Worm (Caenorhabditis elegans): Measurements from ENCODE around the gene R13A1.10.
A peak's percentile ranks its signal among the peaks of the same experiment; 100 is the strongest.

Gene R13A1.10

DNA sequence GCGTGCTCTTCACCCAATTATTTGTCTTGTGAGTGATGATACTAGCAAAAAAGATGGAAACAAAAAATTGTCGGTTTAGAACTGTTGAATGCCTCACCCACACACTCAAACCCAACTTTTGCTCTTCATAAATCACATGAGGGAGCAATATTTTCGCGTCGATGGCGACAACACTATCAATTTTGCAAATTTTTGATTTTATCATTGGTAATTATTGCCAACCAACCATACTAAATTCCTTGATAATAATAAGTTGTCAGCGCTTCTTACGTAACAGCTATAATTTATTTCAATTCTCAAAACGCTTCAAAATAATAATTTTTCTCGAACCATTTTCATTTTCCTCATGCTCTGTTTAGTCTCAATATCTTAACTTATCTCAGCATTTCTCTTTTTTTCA is 14.2 kb downstream of the R13A1.10 start:
- TF ChIP-seq rbr-2 (tag; optimal IDR thresholded peaks at IDR 0.05) (no peak), F10B5.3 (tag; optimal IDR thresholded peaks at IDR 0.05) (no peak), lin-29 (GFP tag; IDR thresholded peaks at IDR 0.05) (no peak), lin-15B (tag; optimal IDR thresholded peaks at IDR 0.05) (no peak), nhr-25 (tag; optimal IDR thresholded peaks at IDR 0.05; ENCODE audit: borderline replicate concordance, insufficient read depth) (no peak), gei-8 (GFP tag; optimal IDR thresholded peaks at IDR 0.05) (no peak), mep-1 (tag; optimal IDR thresholded peaks at IDR 0.05) (no peak), Y48G9A.11 (GFP tag; IDR thresholded peaks at IDR 0.05) (no peak), skn-1 (tag; optimal IDR thresholded peaks at IDR 0.05) (no peak), zip-2 (tag; optimal IDR thresholded peaks at IDR 0.05) (no peak), ctbp-1 (GFP tag; IDR thresholded peaks at IDR 0.05) (no peak), mxl-2 (GFP tag; conservative IDR thresholded peaks at IDR 0.05) (no peak), unc-130 (GFP tag; optimal IDR thresholded peaks at IDR 0.05) (no peak), daf-16 (GFP tag; optimal IDR thresholded peaks at IDR 0.05) (no peak), daf-16 (tag; optimal IDR thresholded peaks at IDR 0.05) (peak; percentile 50), spr-1 (tag; optimal IDR thresholded peaks at IDR 0.05) (no peak), lin-39 (tag; optimal IDR thresholded peaks at IDR 0.05) (no peak), nhr-42 (GFP tag; IDR thresholded peaks at IDR 0.05) (no peak), pqm-1 (tag; optimal IDR thresholded peaks at IDR 0.05) (peak; percentile 58)

DNA sequence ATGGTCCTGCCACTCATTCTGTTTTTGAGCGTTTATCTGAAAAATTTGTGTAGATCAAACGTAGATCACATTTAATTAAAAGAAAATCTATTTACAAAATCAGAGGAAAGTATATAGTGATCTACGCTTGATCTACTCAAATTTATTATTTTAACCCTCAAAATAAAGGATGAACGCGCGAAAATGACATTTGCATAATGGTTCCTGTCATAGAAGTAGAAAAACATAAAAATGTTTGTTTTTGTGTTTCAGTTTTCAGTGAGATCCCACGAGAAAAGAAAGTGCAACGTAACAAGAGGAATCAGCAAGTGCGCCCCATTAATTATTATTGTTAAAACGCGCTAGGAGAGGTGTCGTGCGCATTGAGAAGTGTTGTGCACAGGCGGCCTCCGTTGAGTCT is 15.7 kb downstream of the R13A1.10 start:
- TF ChIP-seq nhr-28 (tag; optimal IDR thresholded peaks at IDR 0.05) (no peak), set-16 (GFP tag; IDR thresholded peaks at IDR 0.05) (no peak), lin-39 (tag; optimal IDR thresholded peaks at IDR 0.05) (no peak), daf-19 (GFP tag; conservative IDR thresholded peaks at IDR 0.05) (no peak), unc-62 (GFP tag; optimal IDR thresholded peaks at IDR 0.05 in 1 of 2) (peak in 1 of 2 experiments; percentile 54), unc-62 (tag; optimal IDR thresholded peaks at IDR 0.05) (no peak), dmd-8 (GFP tag; IDR thresholded peaks at IDR 0.05) (no peak), spr-1 (tag; optimal IDR thresholded peaks at IDR 0.05) (no peak), ceh-62 (tag; optimal IDR thresholded peaks at IDR 0.05) (no peak)

DNA sequence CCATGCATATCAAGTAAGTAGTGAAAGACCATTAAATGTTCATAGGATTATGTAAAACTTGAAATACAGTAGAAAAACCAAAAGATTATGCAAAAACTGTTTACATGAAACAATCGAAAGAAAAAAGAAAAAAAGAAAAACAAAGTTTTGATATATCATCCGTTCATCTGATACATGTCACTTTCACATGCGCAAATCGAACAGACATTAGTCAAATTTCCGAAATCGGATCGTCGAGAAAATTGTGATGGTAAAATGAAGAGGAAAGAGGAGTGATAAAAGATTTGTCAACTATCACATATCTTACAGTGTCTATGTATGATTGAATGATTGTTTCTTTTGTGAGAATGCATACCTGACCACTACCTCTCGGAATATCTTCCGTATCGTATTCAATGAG is 18.0 kb downstream of the R13A1.10 start:
- no peak for TF ChIP-seq skn-1 (tag; optimal IDR thresholded peaks at IDR 0.05)
- no peak for TF ChIP-seq nhr-77 (tag; optimal IDR thresholded peaks at IDR 0.05)
- no peak for TF ChIP-seq nhr-41 (GFP tag; IDR thresholded peaks at IDR 0.05)
- no peak for TF ChIP-seq hlh-11 (tag; optimal IDR thresholded peaks at IDR 0.05)
- TF ChIP-seq Y48G9A.11 (GFP tag; IDR thresholded peaks at IDR 0.05): no peak
- TF ChIP-seq nhr-10 (tag; optimal IDR thresholded peaks at IDR 0.05): no peak
- no peak for TF ChIP-seq mes-2 (tag; optimal IDR thresholded peaks at IDR 0.05; ENCODE audit: poor library complexity, severe bottlenecking)

DNA sequence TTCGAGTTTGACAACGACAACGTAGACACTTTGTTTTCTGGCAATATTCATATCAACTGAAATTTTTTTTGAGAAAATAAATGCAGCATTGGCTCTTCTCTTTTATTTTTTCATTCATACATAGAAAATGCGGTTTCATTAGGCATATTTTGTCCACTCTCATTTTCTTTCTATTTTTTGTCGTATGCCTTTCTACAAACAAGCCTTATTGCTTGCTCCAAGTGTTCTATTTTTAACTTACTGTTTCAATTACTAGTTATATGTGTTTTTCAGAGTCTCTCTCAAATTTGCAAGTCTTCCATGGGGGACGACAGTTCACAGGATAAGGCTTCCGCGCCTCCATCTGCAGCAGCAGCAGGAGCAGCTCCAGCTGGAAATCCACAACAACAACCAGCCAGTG is 21.0 kb downstream of the R13A1.10 start, which contains the start of gene kcc-1:
kcc-1 (plus strand) TSS at position 301 of the 400 bp plus-strand sequence.
- no peak for TF ChIP-seq tra-1 (GFP tag; IDR thresholded peaks at IDR 0.05)

DNA sequence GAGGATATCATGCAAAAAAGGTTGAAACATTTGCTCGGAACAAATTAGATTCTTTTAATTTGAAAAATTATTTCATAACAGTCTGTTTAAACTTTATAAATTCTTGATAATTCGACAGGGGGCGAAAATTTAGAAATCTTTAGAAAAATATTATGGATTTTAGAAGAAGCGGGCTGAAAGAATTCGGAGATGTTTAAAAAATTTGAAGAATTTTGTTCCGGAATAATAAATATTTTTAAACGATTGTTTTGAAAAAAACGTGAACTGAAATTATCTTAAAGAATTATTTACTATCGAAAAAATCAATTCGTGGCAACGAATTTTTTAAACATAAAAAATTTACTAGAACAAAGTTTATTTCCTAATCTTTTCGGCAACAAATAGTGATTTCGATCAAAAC is 23.3 kb downstream of the R13A1.10 start, which contains the start of gene R13A1.3:
R13A1.3 (plus strand) TSS at position 301 of the 400 bp plus-strand sequence.
- TF ChIP-seq ces-1 (GFP tag; optimal IDR thresholded peaks at IDR 0.05): no peak
- no peak for TF ChIP-seq F26F4.8 (GFP tag; conservative IDR thresholded peaks at IDR 0.05)
- no peak for TF ChIP-seq ceh-44 (GFP tag; IDR thresholded peaks at IDR 0.05)
